Fruit fly (Drosophila melanogaster) whole organism, embryonic: Measurements from ENCODE around the gene Vm26Ab.
A peak's percentile ranks its signal among the peaks of the same experiment; 100 is the strongest.

Experiments used
- BtbVII ChIP-seq: fragments of 200-800 bp; sonication (Bioruptor generic); optimal IDR thresholded peaks from 3 replicates; lab custom pipeline; 2017; ENCODE audit warnings: missing biosample characterization, mild to moderate bottlenecking, missing genetic modification characterization
- CG11247 ChIP-seq: fragments of 200-800 bp; sonication (Bioruptor generic); IDR thresholded peaks from 2 replicates; pipeline ENCODE4 v1.3.6; 2022; ENCODE audit warnings: missing biosample characterization, missing genetic modification characterization
- CG11398 ChIP-seq: fragments of 200-800 bp; sonication (Bioruptor generic); optimal IDR thresholded peaks from 2 replicates; lab custom pipeline; 2016; ENCODE audit warnings: missing biosample characterization, missing genetic modification characterization
- CG12104 ChIP-seq: fragments of 200-800 bp; sonication (Bioruptor generic); optimal IDR thresholded peaks from 3 replicates; lab custom pipeline; 2016; ENCODE audit warnings: missing biosample characterization, missing genetic modification characterization
- CG13296 ChIP-seq: fragments of 200-800 bp; sonication (Bioruptor generic); optimal IDR thresholded peaks from 3 replicates; lab custom pipeline; 2018; ENCODE audit warnings: missing biosample characterization, mild to moderate bottlenecking, missing genetic modification characterization
- CG13424 ChIP-seq: fragments of 200-800 bp; sonication (Bioruptor generic); optimal IDR thresholded peaks from 2 replicates; lab custom pipeline; 2019; ENCODE audit warnings: missing biosample characterization, mild to moderate bottlenecking, missing genetic modification characterization, moderate library complexity
- CG15269 ChIP-seq: fragments of 200-800 bp; sonication (Bioruptor generic); optimal IDR thresholded peaks from 2 replicates; lab custom pipeline; 2018; ENCODE audit warnings: missing biosample characterization, mild to moderate bottlenecking, missing genetic modification characterization, moderate library complexity
- CG1529 ChIP-seq: fragments of 200-800 bp; sonication (Bioruptor generic); optimal IDR thresholded peaks from 3 replicates; lab custom pipeline; 2018; ENCODE audit warnings: missing biosample characterization, missing genetic modification characterization
- CG17186 ChIP-seq: fragments of 200-800 bp; sonication (Bioruptor generic); optimal IDR thresholded peaks from 3 replicates; lab custom pipeline; 2017; ENCODE audit warnings: missing biosample characterization, missing genetic modification reagents, missing genetic modification characterization
- CG2116 ChIP-seq: fragments of 200-800 bp; sonication (Bioruptor generic); optimal IDR thresholded peaks from 3 replicates; lab custom pipeline; 2018; ENCODE audit warnings: missing biosample characterization, mild to moderate bottlenecking, missing genetic modification characterization
- CG30020 ChIP-seq: fragments of 200-800 bp; optimal IDR thresholded peaks from 2 replicates; lab custom pipeline; 2019; ENCODE audit warnings: missing biosample characterization, mild to moderate bottlenecking, missing genetic modification characterization, moderate library complexity
- CG32772 ChIP-seq: fragments of 200-800 bp; sonication (Bioruptor generic); IDR thresholded peaks from 2 replicates; pipeline ENCODE4 v1.3.6; 2022; ENCODE audit warnings: missing biosample characterization, missing genetic modification characterization
- CG33213 ChIP-seq: fragments of 200-800 bp; sonication (Bioruptor generic); optimal IDR thresholded peaks from 3 replicates; lab custom pipeline; 2016; ENCODE audit warnings: missing biosample characterization, missing genetic modification characterization
- CG34376 ChIP-seq: fragments of 200-800 bp; sonication (Bioruptor generic); optimal IDR thresholded peaks from 2 replicates; lab custom pipeline; 2018; ENCODE audit warnings: missing biosample characterization, mild to moderate bottlenecking, missing genetic modification characterization
- CG4282 ChIP-seq: fragments of 200-800 bp; sonication (Bioruptor generic); optimal IDR thresholded peaks from 2 replicates; lab custom pipeline; 2016; ENCODE audit warnings: missing biosample characterization, missing genetic modification characterization
- CG4617 ChIP-seq: fragments of 200-800 bp; sonication (Bioruptor generic); optimal IDR thresholded peaks from 3 replicates; lab custom pipeline; 2016; ENCODE audit warnings: missing biosample characterization, missing genetic modification characterization, borderline replicate concordance
- CG6765 ChIP-seq: fragments of 200-800 bp; sonication (Bioruptor generic); optimal IDR thresholded peaks from 3 replicates; lab custom pipeline; 2017; ENCODE audit warnings: missing biosample characterization, mild to moderate bottlenecking, missing genetic modification characterization
- CG7271 ChIP-seq: fragments of 200-800 bp; sonication (Bioruptor generic); optimal IDR thresholded peaks from 2 replicates; lab custom pipeline; 2018; ENCODE audit warnings: missing biosample characterization, mild to moderate bottlenecking, missing genetic modification characterization, moderate library complexity
- CG8765 ChIP-seq: fragments of 200-800 bp; sonication (Bioruptor generic); IDR thresholded peaks from 2 replicates; pipeline ENCODE4 v1.3.6; 2022; ENCODE audit warnings: missing biosample characterization, missing genetic modification characterization
- Dad ChIP-seq: fragments of 200-800 bp; sonication (Bioruptor generic); optimal IDR thresholded peaks from 3 replicates; lab custom pipeline; 2016; ENCODE audit warnings: missing biosample characterization, missing genetic modification characterization
- Dbx ChIP-seq: fragments of 200-800 bp; sonication (Bioruptor generic); IDR thresholded peaks from 3 replicates; pipeline ENCODE4 v1.3.6; 2022; ENCODE audit warnings: missing biosample characterization, missing genetic modification characterization
- Dek ChIP-seq: fragments of 200-800 bp; sonication (Bioruptor generic); optimal IDR thresholded peaks from 3 replicates; lab custom pipeline; 2019; ENCODE audit warnings: missing biosample characterization, mild to moderate bottlenecking, missing genetic modification characterization, moderate library complexity
- Doc2 ChIP-seq: fragments of 200-800 bp; sonication (Bioruptor generic); IDR thresholded peaks from 2 replicates; pipeline ENCODE4 v1.3.6; 2022; ENCODE audit warnings: missing biosample characterization, missing genetic modification characterization
- HLH54F ChIP-seq: fragments of 200-800 bp; sonication (Bioruptor generic); optimal IDR thresholded peaks from 3 replicates; lab custom pipeline; 2016; ENCODE audit warnings: missing biosample characterization, missing genetic modification characterization
- HmgD ChIP-seq: fragments of 200-800 bp; sonication (Bioruptor generic); optimal IDR thresholded peaks from 3 replicates; lab custom pipeline; 2016; ENCODE audit warnings: missing biosample characterization, missing genetic modification characterization
- MBD-R2 ChIP-seq: fragments of 200-800 bp; sonication (Bioruptor generic); IDR thresholded peaks from 2 replicates; pipeline ENCODE4 v1.3.6; 2022; ENCODE audit warnings: missing biosample characterization, missing genetic modification characterization
- Optix ChIP-seq: fragments of 200-800 bp; sonication (Bioruptor generic); IDR thresholded peaks from 3 replicates; pipeline ENCODE4 v1.3.6; 2022; ENCODE audit warnings: missing biosample characterization, missing genetic modification characterization
- Pdp1 ChIP-seq, 2 experiments: fragments of 200-800 bp; sonication (Bioruptor generic); optimal IDR thresholded peaks; 3 replicates each; lab custom pipeline; 2016; ENCODE audit warnings: missing biosample characterization in 2 of 2, missing genetic modification characterization in 2 of 2, mild to moderate bottlenecking in 1 of 2, moderate library complexity in 1 of 2
- Ravus ChIP-seq: fragments of 200-800 bp; sonication (Bioruptor generic); IDR thresholded peaks from 2 replicates; pipeline ENCODE4 v1.3.6; 2022; ENCODE audit warnings: missing biosample characterization, missing genetic modification characterization
- Scr ChIP-seq: fragments of 200-800 bp; sonication (Bioruptor generic); IDR thresholded peaks from 2 replicates; pipeline ENCODE4 v1.3.6; 2022; ENCODE audit warnings: missing biosample characterization, missing genetic modification characterization; ENCODE audit not compliant: partially characterized antibody
- Side ChIP-seq: fragments of 200-800 bp; sonication (Bioruptor generic); optimal IDR thresholded peaks from 2 replicates; lab custom pipeline; 2016; ENCODE audit warnings: missing biosample characterization, missing genetic modification characterization
- Sox102F ChIP-seq: fragments of 200-800 bp; sonication (Bioruptor generic); optimal IDR thresholded peaks from 2 replicates; lab custom pipeline; 2018; ENCODE audit warnings: missing biosample characterization, mild to moderate bottlenecking, missing genetic modification characterization, moderate library complexity
- Ssrp ChIP-seq: fragments of 200-800 bp; sonication (Bioruptor generic); optimal IDR thresholded peaks from 2 replicates; lab custom pipeline; 2018; ENCODE audit warnings: missing biosample characterization, mild to moderate bottlenecking, missing genetic modification characterization, moderate library complexity
- Stat92E ChIP-seq, 3 experiments: fragments of >200 bp in 2 of 3; fragments of 200-800 bp in 1 of 3; sonication (Bioruptor generic) in 1 of 3; optimal IDR thresholded peaks; 2 replicates each; lab custom pipeline; 2017 to 2019; ENCODE audit warnings: missing biosample characterization in 3 of 3, missing genetic modification characterization in 3 of 3, mild to moderate bottlenecking in 1 of 3, moderate library complexity in 1 of 3
- Taf1 ChIP-seq: fragments of 200-800 bp; sonication (Bioruptor generic); IDR thresholded peaks from 2 replicates; pipeline ENCODE4 v1.3.6; 2022; ENCODE audit warnings: missing biosample characterization, missing genetic modification characterization
- abd-A ChIP-seq: fragments of 200-800 bp; sonication (Bioruptor generic); optimal IDR thresholded peaks from 3 replicates; lab custom pipeline; 2019; ENCODE audit warnings: missing biosample characterization, mild to moderate bottlenecking, missing genetic modification characterization, moderate library complexity
- bigmax ChIP-seq: fragments of 200-800 bp; sonication (Bioruptor generic); optimal IDR thresholded peaks from 2 replicates; lab custom pipeline; 2018; ENCODE audit warnings: missing biosample characterization, mild to moderate bottlenecking, missing genetic modification characterization
- cad ChIP-seq: fragments of >200 bp; optimal IDR thresholded peaks from 2 replicates; lab custom pipeline; 2017; ENCODE audit warnings: missing biosample characterization, missing genetic modification characterization
- esg ChIP-seq: fragments of 200-800 bp; sonication (Bioruptor generic); conservative IDR thresholded peaks from 2 replicates; pipeline ENCODE4 v1.3.6; 2022; ENCODE audit warnings: missing biosample characterization, missing genetic modification characterization
- insv ChIP-seq, 2 experiments: fragments of 200-800 bp; sonication (Bioruptor generic); optimal IDR thresholded peaks; 3 replicates each; lab custom pipeline; 2016 to 2018; ENCODE audit warnings: missing biosample characterization in 2 of 2, missing genetic modification characterization in 2 of 2
- inv ChIP-seq: fragments of 200-800 bp; sonication (Bioruptor generic); IDR thresholded peaks from 2 replicates; pipeline ENCODE4 v1.3.6; 2022; ENCODE audit warnings: missing biosample characterization, missing genetic modification characterization; ENCODE audit not compliant: partially characterized antibody
- jigr1 ChIP-seq: fragments of 200-800 bp; sonication (Bioruptor generic); IDR thresholded peaks from 3 replicates; pipeline ENCODE4 v1.3.6; 2022; ENCODE audit warnings: missing biosample characterization, missing genetic modification characterization
- klu ChIP-seq: fragments of 200-800 bp; sonication (Bioruptor generic); IDR thresholded peaks from 2 replicates; pipeline ENCODE4 v1.3.6; 2022; ENCODE audit warnings: missing biosample characterization, missing genetic modification characterization
- maf-S ChIP-seq: fragments of 200-800 bp; sonication (Bioruptor generic); optimal IDR thresholded peaks from 2 replicates; lab custom pipeline; 2016; ENCODE audit warnings: missing biosample characterization, missing genetic modification characterization
- pzg ChIP-seq: fragments of 200-800 bp; sonication (Bioruptor generic); optimal IDR thresholded peaks from 3 replicates; lab custom pipeline; 2018; ENCODE audit warnings: missing biosample characterization, mild to moderate bottlenecking, missing genetic modification characterization, moderate library complexity
- shn ChIP-seq: fragments of 200-800 bp; sonication (Bioruptor generic); optimal IDR thresholded peaks from 3 replicates; lab custom pipeline; 2016; ENCODE audit warnings: missing biosample characterization, missing genetic modification characterization
- tap ChIP-seq: fragments of 200-800 bp; optimal IDR thresholded peaks from 3 replicates; lab custom pipeline; 2019; ENCODE audit warnings: missing biosample characterization, mild to moderate bottlenecking, missing genetic modification characterization, moderate library complexity
- tin ChIP-seq: fragments of 200-800 bp; sonication (Bioruptor generic); optimal IDR thresholded peaks from 3 replicates; lab custom pipeline; 2016; ENCODE audit warnings: missing biosample characterization, missing genetic modification characterization
- trem ChIP-seq: fragments of 200-800 bp; optimal IDR thresholded peaks from 3 replicates; lab custom pipeline; 2019; ENCODE audit warnings: missing biosample characterization, mild to moderate bottlenecking, missing genetic modification characterization, moderate library complexity

Gene Vm26Ab

dm6 chr2L:5948775-5949526, 7.9 kb upstream of the Vm26Ab start, which contains the start of gene CG9044 (continued):
- TF ChIP-seq CG30020 (tag; lab: Kevin White, UChicago) (peak; percentile 64), insv (GFP tag; optimal IDR thresholded peaks at IDR 0.05; lab: Kevin White, UChicago) (peak in 1 of 2 experiments; percentile 20), CG33213 (GFP tag; lab: Kevin White, UChicago) (peak; percentile 7), esg (GFP tag; lab: Robert Waterston, UW) (peak; percentile 31; the same call in 1 of the 2 replicates), Dad (peak; percentile 59), HLH54F (GFP tag; lab: Kevin White, UChicago) (peak; percentile 79), CG34376 (no peak), tap (tag; lab: Kevin White, UChicago) (no peak), tin (GFP tag; lab: Kevin White, UChicago) (peak; percentile 36), Stat92E (GFP tag; optimal IDR thresholded peaks at IDR 0.05; lab: Kevin White, UChicago) (peak in 1 of 3 experiments; percentile 41), CG7271 (tag; lab: Kevin White, UChicago) (no peak), CG6765 (GFP tag; lab: Kevin White, UChicago) (no peak), abd-A (tag; lab: Kevin White, UChicago) (no peak), Ssrp (tag; lab: Kevin White, UChicago) (peak; percentile 49), Taf1 (GFP tag; lab: Robert Waterston, UW) (no peak), CG2116 (GFP tag; lab: Kevin White, UChicago) (peak; percentile 62), Side (GFP tag; lab: Kevin White, UChicago) (peak; percentile 55), CG15269 (no peak), CG17186 (GFP tag; lab: Kevin White, UChicago) (peak; percentile 44), CG11247 (0 out of 2 replicates have a peak, but pooled peaks have one; percentile 43), bigmax (GFP tag; lab: Kevin White, UChicago) (no peak), cad (GFP tag; lab: Kevin White, UChicago) (no peak), CG4282 (no peak), CG12104 (GFP tag; lab: Kevin White, UChicago) (peak; percentile 19), Optix (GFP tag; lab: Robert Waterston, UW) (no peak), Dek (tag; lab: Kevin White, UChicago) (peak; percentile 30), CG13424 (tag; lab: Kevin White, UChicago) (peak; percentile 57), CG32772 (peak; percentile 37; the same call in 1 of the 2 replicates), Scr (GFP tag; lab: Robert Waterston, UW) (peak; percentile 96), klu (GFP tag; lab: Robert Waterston, UW) (peak; percentile 42; the same call in 1 of the 2 replicates), pzg (GFP tag; lab: Kevin White, UChicago) (peak; percentile 69), jigr1 (GFP tag; lab: Robert Waterston, UW) (0 out of 3 replicates have a peak, but pooled peaks have one; percentile 23), inv (GFP tag; lab: Robert Waterston, UW) (peak; percentile 91), BtbVII (GFP tag; lab: Kevin White, UChicago) (peak; percentile 0), shn (GFP tag; lab: Kevin White, UChicago) (peak; percentile 57), CG8765 (0 out of 2 replicates have a peak, but pooled peaks have one; percentile 22), CG13296 (GFP tag; lab: Kevin White, UChicago) (no peak), HmgD (GFP tag; lab: Kevin White, UChicago) (peak; percentile 31), CG11398 (GFP tag; lab: Kevin White, UChicago) (peak; percentile 18), trem (tag; lab: Kevin White, UChicago) (peak; percentile 17), maf-S (GFP tag; lab: Kevin White, UChicago) (peak; percentile 38), CG1529 (GFP tag; lab: Kevin White, UChicago) (no peak), CG4617 (GFP tag; lab: Kevin White, UChicago) (peak; percentile 75), Sox102F (GFP tag; lab: Kevin White, UChicago) (no peak), MBD-R2 (GFP tag; lab: Robert Waterston, UW) (peak; percentile 75), Dbx (GFP tag; lab: Robert Waterston, UW) (peak; percentile 63; the same call in 1 of the 3 replicates), Ravus (GFP tag; lab: Robert Waterston, UW) (no peak), Doc2 (GFP tag; lab: Robert Waterston, UW) (no peak), Pdp1 (GFP tag; optimal IDR thresholded peaks at IDR 0.05; lab: Kevin White, UChicago) (peak; percentile 67 to 69)
